Fruit fly (Drosophila melanogaster): ENCODE measurements around the gene Mec2.

Gene Mec2

DNA sequence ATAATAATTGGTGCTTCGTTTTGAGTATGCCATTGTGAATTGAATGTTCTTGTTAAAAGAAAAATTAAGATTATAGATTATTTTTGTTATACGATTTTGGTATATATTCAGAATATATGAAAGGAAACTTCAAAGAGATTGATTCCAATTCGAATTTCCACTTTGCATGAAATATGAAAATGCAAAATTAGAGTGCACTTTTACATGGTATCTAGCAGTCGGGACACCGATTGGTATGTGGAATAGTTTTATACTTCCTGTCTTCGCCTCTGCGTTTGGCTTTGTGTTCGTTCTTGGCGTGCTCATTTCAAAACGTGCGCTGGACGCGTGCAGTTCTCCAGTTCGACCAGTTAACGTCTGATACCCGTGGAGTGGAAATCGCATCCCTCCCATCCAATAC lies 4.7 kb upstream of the Mec2 start, which contains the start of gene CG33253:
Gene CG33253 (plus strand): TSS at position 301 of the 400 bp plus-strand sequence.
- TF ChIP-seq CG11617 (GFP tag; optimal IDR thresholded peaks at IDR 0.05) (no peak), CG7101 (tag; optimal IDR thresholded peaks at IDR 0.05) (no peak), bab1 (GFP tag; optimal IDR thresholded peaks at IDR 0.05) (no peak), Crg-1 (GFP tag; optimal IDR thresholded peaks at IDR 0.05) (no peak)

DNA sequence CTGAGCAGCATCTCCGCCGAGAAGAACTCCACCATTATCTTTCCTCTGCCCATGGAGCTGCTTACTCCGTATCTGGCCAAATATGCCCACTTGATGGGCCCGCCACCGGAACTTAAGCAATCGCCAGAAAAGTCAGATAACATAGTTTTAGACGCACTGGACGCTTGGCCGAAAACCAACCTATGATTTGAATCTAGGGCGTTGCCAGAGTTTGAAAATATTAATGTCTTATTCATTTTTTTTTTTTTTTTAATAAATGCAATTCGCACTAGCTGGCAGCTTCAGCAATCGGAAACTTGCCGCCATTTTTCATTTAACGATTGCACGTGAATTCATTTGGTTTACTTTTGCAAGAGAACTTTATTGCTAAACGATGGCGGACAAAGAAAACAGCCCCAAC lies 2.1 kb downstream of the Mec2 start, which contains the start of gene HP1D3csd:
Gene HP1D3csd (plus strand): TSS at position 312 of the 400 bp plus-strand sequence.
- no peak for TF ChIP-seq bab1 (GFP tag; optimal IDR thresholded peaks at IDR 0.05)
- TF ChIP-seq CG11617 (GFP tag; optimal IDR thresholded peaks at IDR 0.05), result peak; percentile 11
- no peak for TF ChIP-seq CG7045 (GFP tag; optimal IDR thresholded peaks at IDR 0.05)
- TF ChIP-seq pad (GFP tag; optimal IDR thresholded peaks at IDR 0.05), result no peak
- TF ChIP-seq kay (GFP tag; ENCODE audit: borderline replicate concordance), result no peak

DNA sequence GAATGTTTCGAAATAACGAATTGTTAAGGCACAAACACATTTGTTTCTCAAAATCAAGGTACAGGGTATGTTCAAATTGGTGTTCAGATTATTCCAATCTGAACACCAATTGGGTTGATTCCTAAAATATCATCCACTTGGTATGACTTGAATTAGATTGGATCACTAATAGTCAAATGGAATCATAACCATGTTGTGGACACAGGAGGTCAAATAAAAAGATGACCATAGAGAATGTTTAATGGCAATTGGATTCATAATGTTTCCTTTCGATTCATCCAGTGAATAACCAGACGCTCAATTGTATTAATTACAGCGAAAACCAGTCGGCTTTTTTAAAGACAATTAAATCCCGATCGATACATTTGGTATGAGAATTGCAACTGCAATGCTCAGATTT lies 3.2 kb downstream of the Mec2 start:
- no peak for TF ChIP-seq Clk (GFP tag; optimal IDR thresholded peaks at IDR 0.05)

DNA sequence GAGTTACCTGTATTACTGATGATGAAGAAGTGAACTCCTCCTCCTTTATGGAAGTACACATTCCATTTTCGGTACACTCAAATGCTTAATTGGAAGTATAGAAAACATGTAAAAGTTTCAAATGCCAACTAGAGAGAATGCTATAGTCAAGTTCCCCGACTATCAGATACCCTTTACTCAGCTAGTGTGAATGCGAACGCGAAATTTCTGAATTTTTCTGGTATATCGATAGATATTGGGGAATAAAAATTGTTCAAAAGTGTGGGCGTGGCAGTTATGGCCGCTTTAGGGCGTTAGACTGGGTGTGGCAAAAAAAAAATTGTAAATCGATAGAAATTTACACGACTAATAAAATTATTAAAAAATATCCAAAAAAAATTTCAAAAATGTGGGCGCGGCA lies 3.8 kb downstream of the Mec2 start:
- TF ChIP-seq bab1 (GFP tag; optimal IDR thresholded peaks at IDR 0.05), result no peak
- TF ChIP-seq Hr96 (GFP tag; optimal IDR thresholded peaks at IDR 0.05), result no peak
- no peak for TF ChIP-seq CG11617 (GFP tag; optimal IDR thresholded peaks at IDR 0.05)
- TF ChIP-seq cic (GFP tag; optimal IDR thresholded peaks at IDR 0.05), result no peak
- TF ChIP-seq Clk (GFP tag; optimal IDR thresholded peaks at IDR 0.05), result no peak
- TF ChIP-seq CG7045 (GFP tag; optimal IDR thresholded peaks at IDR 0.05), result no peak
- TF ChIP-seq Mnt (GFP tag; optimal IDR thresholded peaks at IDR 0.05), result no peak
- TF ChIP-seq ovo (GFP tag; optimal IDR thresholded peaks at IDR 0.05), result no peak
- TF ChIP-seq cnc (optimal IDR thresholded peaks at IDR 0.05), result no peak
- TF ChIP-seq CG14711 (tag; optimal IDR thresholded peaks at IDR 0.05), result no peak
- no peak for TF ChIP-seq CG7101 (tag; optimal IDR thresholded peaks at IDR 0.05)
- no peak for TF ChIP-seq CG33017 (tag; optimal IDR thresholded peaks at IDR 0.05)

dm6 chrX:19193336-19193735 lies 5.5 kb downstream of the Mec2 start, which contains the start of the genes CG7914 and CG14194:
CG7914 (minus strand) TSS chrX:19193448.
CG14194 (plus strand) TSS chrX:19193555.
- no peak for TF ChIP-seq pad (GFP tag; optimal IDR thresholded peaks at IDR 0.05)
- TF ChIP-seq CG5204 (GFP tag; optimal IDR thresholded peaks at IDR 0.05), result no peak
- peak; percentile 16 for TF ChIP-seq CG7101 (tag; optimal IDR thresholded peaks at IDR 0.05)
- TF ChIP-seq Hr96 (GFP tag; optimal IDR thresholded peaks at IDR 0.05), result no peak
- TF ChIP-seq CG33017 (tag; optimal IDR thresholded peaks at IDR 0.05), result no peak
- TF ChIP-seq kay (GFP tag; ENCODE audit: borderline replicate concordance), result no peak
- TF ChIP-seq tj (GFP tag; optimal IDR thresholded peaks at IDR 0.05), result peak; percentile 1
- TF ChIP-seq ovo (GFP tag; optimal IDR thresholded peaks at IDR 0.05), result no peak
- TF ChIP-seq CG1620 (GFP tag; optimal IDR thresholded peaks at IDR 0.05), result no peak
- TF ChIP-seq Crg-1 (GFP tag; optimal IDR thresholded peaks at IDR 0.05), result no peak
- peak; percentile 17 for TF ChIP-seq bab1 (GFP tag; optimal IDR thresholded peaks at IDR 0.05)
- TF ChIP-seq CG11617 (GFP tag; optimal IDR thresholded peaks at IDR 0.05), result no peak
- TF ChIP-seq Clk (GFP tag; optimal IDR thresholded peaks at IDR 0.05), result no peak
- TF ChIP-seq toe (GFP tag; optimal IDR thresholded peaks at IDR 0.05), result no peak
- no peak for TF ChIP-seq CG14711 (tag; optimal IDR thresholded peaks at IDR 0.05)
- TF ChIP-seq CG7045 (GFP tag; optimal IDR thresholded peaks at IDR 0.05), result no peak

DNA sequence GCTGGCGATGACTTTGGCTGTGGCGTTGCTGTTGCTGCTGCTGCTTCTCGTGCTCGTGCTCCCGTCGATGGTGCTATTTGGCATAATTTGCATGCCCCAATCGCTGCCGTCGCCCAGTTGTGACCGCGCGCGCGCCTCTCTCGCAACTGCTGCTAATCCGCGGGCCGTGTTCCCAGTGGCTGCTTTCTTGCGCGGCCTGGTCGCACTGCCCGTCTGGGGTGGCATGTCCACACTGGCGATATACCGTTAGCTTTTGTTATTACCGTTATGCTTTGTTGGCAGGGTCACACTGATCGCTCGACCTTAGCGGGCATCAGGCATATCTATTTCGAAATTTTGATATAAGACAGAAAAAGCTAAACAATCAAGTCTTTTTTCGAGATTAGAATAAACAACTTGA lies 13.8 kb downstream of the Mec2 start, which contains the start of gene CG7990:
Gene CG7990 (minus strand): TSS at position 350 of the 400 bp plus-strand sequence.
- no peak for TF ChIP-seq CG5204 (GFP tag; optimal IDR thresholded peaks at IDR 0.05)
- peak; percentile 53 for TF ChIP-seq ovo (GFP tag; optimal IDR thresholded peaks at IDR 0.05)
- no peak for TF ChIP-seq tj (GFP tag; optimal IDR thresholded peaks at IDR 0.05)
- no peak for TF ChIP-seq CG12768 (GFP tag; optimal IDR thresholded peaks at IDR 0.05)
- TF ChIP-seq kay (GFP tag; ENCODE audit: borderline replicate concordance), result no peak
- no peak for TF ChIP-seq CG7101 (tag; optimal IDR thresholded peaks at IDR 0.05)

DNA sequence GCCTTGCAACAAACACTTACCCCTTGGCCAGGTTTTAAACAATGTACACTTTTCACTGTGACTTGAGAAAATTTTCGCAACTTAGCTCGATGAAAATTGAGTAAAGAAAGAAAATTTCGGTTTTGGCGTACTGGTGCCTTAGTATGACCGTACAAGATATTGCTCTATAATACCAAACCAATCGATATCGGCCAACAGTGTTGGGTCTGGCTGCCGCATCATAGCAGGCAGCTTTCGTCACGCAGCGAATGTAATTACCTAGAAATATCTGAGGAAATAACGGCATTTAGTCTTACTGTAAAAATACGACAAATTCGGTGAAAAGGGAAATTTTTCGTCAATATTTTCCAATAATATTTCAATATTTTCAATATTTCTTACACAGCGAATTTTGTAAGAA lies 20.2 kb downstream of the Mec2 start, which contains the start of gene Ulp1:
Gene Ulp1 (minus strand): TSS at position 174 of the 400 bp plus-strand sequence.
- TF ChIP-seq cic (GFP tag; optimal IDR thresholded peaks at IDR 0.05), result no peak
- TF ChIP-seq ovo (GFP tag; optimal IDR thresholded peaks at IDR 0.05), result peak; percentile 77
- TF ChIP-seq CG7101 (tag; optimal IDR thresholded peaks at IDR 0.05), result no peak
- TF ChIP-seq Mnt (GFP tag; optimal IDR thresholded peaks at IDR 0.05), result peak; percentile 4
- peak; percentile 48 for TF ChIP-seq CG1620 (GFP tag; optimal IDR thresholded peaks at IDR 0.05)
- no peak for TF ChIP-seq CG33017 (tag; optimal IDR thresholded peaks at IDR 0.05)
- TF ChIP-seq Hr96 (GFP tag; optimal IDR thresholded peaks at IDR 0.05), result no peak
- TF ChIP-seq CG11617 (GFP tag; optimal IDR thresholded peaks at IDR 0.05), result no peak
- TF ChIP-seq tj (GFP tag; optimal IDR thresholded peaks at IDR 0.05), result peak; percentile 31
- peak; percentile 61 for TF ChIP-seq bab1 (GFP tag; optimal IDR thresholded peaks at IDR 0.05)
- peak; percentile 5 for TF ChIP-seq Crg-1 (GFP tag; optimal IDR thresholded peaks at IDR 0.05)
- no peak for TF ChIP-seq kay (GFP tag; ENCODE audit: borderline replicate concordance)
- peak; percentile 18 for TF ChIP-seq pad (GFP tag; optimal IDR thresholded peaks at IDR 0.05)
- no peak for TF ChIP-seq CG12768 (GFP tag; optimal IDR thresholded peaks at IDR 0.05)

dm6 chrX:19211982-19212381 lies 24.1 kb downstream of the Mec2 start, which contains the start of gene CG14195:
CG14195 (minus strand) TSS chrX:19212082.
- TF ChIP-seq CG11617 (GFP tag; optimal IDR thresholded peaks at IDR 0.05), result no peak
- TF ChIP-seq CG12768 (GFP tag; optimal IDR thresholded peaks at IDR 0.05), result no peak
- TF ChIP-seq tj (GFP tag; optimal IDR thresholded peaks at IDR 0.05), result no peak
- no peak for TF ChIP-seq CG1620 (GFP tag; optimal IDR thresholded peaks at IDR 0.05)
- no peak for TF ChIP-seq Clk (GFP tag; optimal IDR thresholded peaks at IDR 0.05)
- TF ChIP-seq Crg-1 (GFP tag; optimal IDR thresholded peaks at IDR 0.05), result no peak
- TF ChIP-seq CG14711 (tag; optimal IDR thresholded peaks at IDR 0.05), result no peak
- TF ChIP-seq Hr96 (GFP tag; optimal IDR thresholded peaks at IDR 0.05), result no peak
- TF ChIP-seq CG7045 (GFP tag; optimal IDR thresholded peaks at IDR 0.05), result no peak
- no peak for TF ChIP-seq ovo (GFP tag; optimal IDR thresholded peaks at IDR 0.05)
- no peak for TF ChIP-seq CG5204 (GFP tag; optimal IDR thresholded peaks at IDR 0.05)
- TF ChIP-seq cic (GFP tag; optimal IDR thresholded peaks at IDR 0.05), result no peak
- no peak for TF ChIP-seq Mnt (GFP tag; optimal IDR thresholded peaks at IDR 0.05)
- no peak for TF ChIP-seq CG7101 (tag; optimal IDR thresholded peaks at IDR 0.05)
- no peak for TF ChIP-seq pad (GFP tag; optimal IDR thresholded peaks at IDR 0.05)
